Worm (Caenorhabditis elegans) whole organism, L4 larva: Measurements from ENCODE around the gene C56A3.5.

Experiments used
- D1046.2 ChIP-seq: fragments of 200-800 bp; sonication (Bioruptor generic); IDR thresholded peaks from 2 replicates; pipeline ENCODE4 v1.3.6; 2022; ENCODE audit warnings: missing genetic modification characterization, missing compliant biosample characterization
- T20F7.1 ChIP-seq: fragments of 200-800 bp; sonication (Bioruptor generic); optimal IDR thresholded peaks from 2 replicates; lab custom pipeline; 2018; ENCODE audit warnings: mild to moderate bottlenecking, missing genetic modification characterization, missing compliant biosample characterization
- aha-1 ChIP-seq: fragments of 150-350 bp; peaks from one replicate; lab custom pipeline; 2014; ENCODE audit warnings: missing biosample characterization, missing genetic modification characterization
- aly-2 ChIP-seq: sonication (generic microtip); optimal IDR thresholded peaks from 2 replicates; lab custom pipeline; 2018; ENCODE audit warnings: missing biosample characterization, missing genetic modification characterization
- attf-4 ChIP-seq: sonication (generic microtip); optimal IDR thresholded peaks from 3 replicates; lab custom pipeline; 2017; ENCODE audit warnings: missing biosample characterization, missing genetic modification characterization
- ceh-32 ChIP-seq: sonication (generic microtip); optimal IDR thresholded peaks from 2 replicates; lab custom pipeline; 2016; ENCODE audit warnings: mild to moderate bottlenecking, missing genetic modification characterization, missing compliant biosample characterization; ENCODE audit not compliant: poor library complexity
- ceh-44 ChIP-seq: fragments of 200-800 bp; sonication (Bioruptor generic); IDR thresholded peaks from 2 replicates; pipeline ENCODE4 v1.3.6; 2022; ENCODE audit warnings: missing genetic modification reagents, missing genetic modification characterization, missing compliant biosample characterization
- cey-2 ChIP-seq: sonication (generic microtip); optimal IDR thresholded peaks from 3 replicates; lab custom pipeline; 2017; ENCODE audit warnings: missing genetic modification characterization, mild to moderate bottlenecking, missing compliant biosample characterization, antibody characterized with exemption, borderline replicate concordance; ENCODE audit not compliant: insufficient read depth
- ctbp-1 ChIP-seq: fragments of 200-800 bp; sonication (Bioruptor generic); IDR thresholded peaks from 2 replicates; pipeline ENCODE4 v1.3.6; 2022; ENCODE audit warnings: missing genetic modification reagents, missing genetic modification characterization, missing compliant biosample characterization
- daf-12 ChIP-seq: fragments of 150-350 bp; optimal IDR thresholded peaks from 2 replicates; lab custom pipeline; 2014; ENCODE audit warnings: missing biosample characterization, missing genetic modification reagents, missing genetic modification characterization
- daf-16 ChIP-seq, 3 experiments: sonication (generic microtip); optimal IDR thresholded peaks; 2 replicates each; lab custom pipeline; 2016 to 2017; ENCODE audit warnings: missing genetic modification characterization in 3 of 3, missing genetic modification reagents in 3 of 3, mild to moderate bottlenecking in 2 of 3, missing compliant biosample characterization in 2 of 3, missing biosample characterization in 1 of 3, moderate library complexity in 1 of 3
- dmd-8 ChIP-seq: fragments of 200-800 bp; sonication (Bioruptor generic); IDR thresholded peaks from 2 replicates; pipeline ENCODE4 v1.3.6; 2022; ENCODE audit warnings: missing genetic modification characterization, missing compliant biosample characterization
- duxl-1 ChIP-seq: sonication (generic microtip); optimal IDR thresholded peaks from 2 replicates; lab custom pipeline; 2016; ENCODE audit warnings: mild to moderate bottlenecking, missing genetic modification characterization, moderate library complexity, missing compliant biosample characterization; ENCODE audit not compliant: poor library complexity
- egl-43 ChIP-seq: fragments of 200-800 bp; sonication (Bioruptor generic); IDR thresholded peaks from 2 replicates; pipeline ENCODE4 v1.3.6; 2022; ENCODE audit warnings: missing genetic modification reagents, missing genetic modification characterization, missing compliant biosample characterization
- hmg-1.1 ChIP-seq: fragments of 200-800 bp; sonication (Bioruptor generic); IDR thresholded peaks from 2 replicates; pipeline ENCODE4 v1.3.6; 2022; ENCODE audit warnings: missing genetic modification reagents, missing genetic modification characterization, missing compliant biosample characterization
- lim-7 ChIP-seq: fragments of 200-800 bp; sonication (Bioruptor generic); IDR thresholded peaks from 2 replicates; pipeline ENCODE4 v1.3.6; 2022; ENCODE audit warnings: missing genetic modification characterization, missing compliant biosample characterization
- lin-1 ChIP-seq: fragments of 200-800 bp; sonication (Bioruptor generic); IDR thresholded peaks from 2 replicates; pipeline ENCODE4 v1.3.6; 2022; ENCODE audit warnings: missing genetic modification reagents, missing genetic modification characterization, missing compliant biosample characterization
- lin-15B ChIP-seq: fragments of 150-350 bp; sonication (generic microtip); optimal IDR thresholded peaks from 3 replicates; lab custom pipeline; 2014; ENCODE audit warnings: missing biosample characterization, missing genetic modification characterization
- lin-38 ChIP-seq: fragments of 200-800 bp; sonication (Bioruptor generic); IDR thresholded peaks from 2 replicates; pipeline ENCODE4 v1.3.6; 2022; ENCODE audit warnings: missing genetic modification reagents, missing genetic modification characterization, missing compliant biosample characterization
- mdl-1 ChIP-seq, 2 experiments: fragments of 150-350 bp in 1 of 2; sonication (generic microtip) in 1 of 2; optimal IDR thresholded peaks; 2 replicates each; lab custom pipeline; 2014 to 2017; ENCODE audit warnings: missing biosample characterization in 2 of 2, missing genetic modification characterization in 2 of 2
- mxl-2 ChIP-seq: fragments of 200-800 bp; sonication (Bioruptor generic); conservative IDR thresholded peaks from 2 replicates; pipeline ENCODE4 v1.3.6; 2022; ENCODE audit warnings: missing genetic modification reagents, missing genetic modification characterization, missing compliant biosample characterization
- nhr-10 ChIP-seq: fragments of 150-350 bp; optimal IDR thresholded peaks from 2 replicates; lab custom pipeline; 2014; ENCODE audit warnings: missing biosample characterization, missing genetic modification characterization
- nhr-11 ChIP-seq: fragments of 150-350 bp; optimal IDR thresholded peaks from 2 replicates; lab custom pipeline; 2014; ENCODE audit warnings: missing biosample characterization, missing genetic modification characterization
- nhr-76 ChIP-seq: fragments of 150-350 bp; optimal IDR thresholded peaks from 2 replicates; lab custom pipeline; 2014; ENCODE audit warnings: missing biosample characterization, missing genetic modification characterization
- snpc-1.2 ChIP-seq: fragments of 200-800 bp; sonication (Bioruptor generic); IDR thresholded peaks from 2 replicates; pipeline ENCODE4 v1.3.6; 2022; ENCODE audit warnings: missing genetic modification reagents, missing genetic modification characterization, missing compliant biosample characterization
- tag-97 ChIP-seq: fragments of 200-800 bp; sonication (Bioruptor generic); IDR thresholded peaks from 2 replicates; pipeline ENCODE4 v1.3.6; 2022; ENCODE audit warnings: missing genetic modification characterization, missing compliant biosample characterization
- tra-1 ChIP-seq: fragments of 200-800 bp; sonication (Bioruptor generic); IDR thresholded peaks from 2 replicates; pipeline ENCODE4 v1.3.6; 2022; ENCODE audit warnings: missing genetic modification reagents, missing genetic modification characterization, missing compliant biosample characterization
- unc-62 ChIP-seq, 3 experiments: fragments of 150-350 bp in 1 of 3; sonication (generic microtip); optimal IDR thresholded peaks in 2 of 3; peaks in 1 of 3; 1 replicate in 1 of 3; 2 replicates in 2 of 3; lab custom pipeline; 2014 to 2017; ENCODE audit warnings: missing biosample characterization in 3 of 3, missing genetic modification characterization in 3 of 3, missing genetic modification reagents in 3 of 3, missing genotype in 1 of 3
- vab-7 ChIP-seq: fragments of 200-800 bp; sonication (Bioruptor generic); IDR thresholded peaks from 2 replicates; pipeline ENCODE4 v1.3.6; 2022; ENCODE audit warnings: missing genetic modification reagents, missing genetic modification characterization, missing compliant biosample characterization
- zip-2 ChIP-seq: fragments of 150-350 bp; optimal IDR thresholded peaks from 2 replicates; lab custom pipeline; 2014; ENCODE audit warnings: missing biosample characterization, missing genetic modification characterization

Gene C56A3.5

DNA sequence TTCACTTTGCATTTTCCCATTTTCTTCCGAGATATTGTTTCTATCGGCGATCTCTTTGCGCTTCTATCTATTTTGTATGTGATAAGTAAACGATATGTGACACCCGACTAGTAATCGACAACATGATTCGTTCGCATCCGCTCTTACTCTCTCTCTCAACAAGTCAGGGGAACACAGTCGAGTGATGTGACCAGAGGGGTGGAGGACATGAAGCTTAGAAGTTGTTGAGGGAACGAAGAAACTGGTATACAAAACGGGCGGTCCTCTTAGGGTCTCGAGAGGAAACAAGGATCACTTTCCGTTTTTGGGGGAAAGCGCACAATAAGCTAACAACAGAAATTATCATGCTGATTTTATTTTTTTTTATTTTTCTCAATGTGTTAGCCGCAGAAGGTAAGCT is 41.3 kb downstream of the C56A3.5 start, which contains the start of gene F53F4.4:
TSS of gene F53F4.4 (plus strand) at position 301 of the 400 bp plus-strand sequence.
- TF ChIP-seq lin-1 (no peak), lin-38 (GFP tag; lab: Robert Waterston, UW) (peak; percentile 41), aha-1 (tag; lab: Kevin White, UChicago) (peak; percentile 37), egl-43 (GFP tag; lab: Robert Waterston, UW) (peak; percentile 25; the same call in 1 of the 2 replicates), unc-62 (GFP tag; optimal IDR thresholded peaks at IDR 0.05 in 1 of 2; lab: Kevin White, UChicago) (peak in 1 of 2 experiments; percentile 32), unc-62 (tag; optimal IDR thresholded peaks at IDR 0.05; lab: Kevin White, UChicago) (no peak)

ce11 chrV:13598370-13598769 is 46.6 kb downstream of the C56A3.5 start:
- TF ChIP-seq zip-2 (tag; lab: Kevin White, UChicago) (no peak), attf-4 (tag; lab: Kevin White, UChicago) (no peak), tra-1 (no peak), snpc-1.2 (GFP tag; lab: Robert Waterston, UW) (no peak), hmg-1.1 (no peak), unc-62 (GFP tag; optimal IDR thresholded peaks at IDR 0.05 in 1 of 2; lab: Kevin White, UChicago) (no peak), unc-62 (tag; optimal IDR thresholded peaks at IDR 0.05; lab: Kevin White, UChicago) (no peak), aly-2 (no peak), daf-12 (no peak), lin-15B (tag; lab: Kevin White, UChicago) (no peak), nhr-76 (tag; lab: Kevin White, UChicago) (no peak), nhr-10 (tag; lab: Kevin White, UChicago) (no peak), daf-16 (GFP tag; optimal IDR thresholded peaks at IDR 0.05; lab: Kevin White, UChicago) (no peak), daf-16 (tag; optimal IDR thresholded peaks at IDR 0.05; lab: Kevin White, UChicago) (no peak), D1046.2 (GFP tag; lab: Robert Waterston, UW) (no peak), T20F7.1 (GFP tag; lab: Kevin White, UChicago) (no peak), ctbp-1 (GFP tag; lab: Robert Waterston, UW) (no peak), tag-97 (GFP tag; lab: Robert Waterston, UW) (no peak)

DNA sequence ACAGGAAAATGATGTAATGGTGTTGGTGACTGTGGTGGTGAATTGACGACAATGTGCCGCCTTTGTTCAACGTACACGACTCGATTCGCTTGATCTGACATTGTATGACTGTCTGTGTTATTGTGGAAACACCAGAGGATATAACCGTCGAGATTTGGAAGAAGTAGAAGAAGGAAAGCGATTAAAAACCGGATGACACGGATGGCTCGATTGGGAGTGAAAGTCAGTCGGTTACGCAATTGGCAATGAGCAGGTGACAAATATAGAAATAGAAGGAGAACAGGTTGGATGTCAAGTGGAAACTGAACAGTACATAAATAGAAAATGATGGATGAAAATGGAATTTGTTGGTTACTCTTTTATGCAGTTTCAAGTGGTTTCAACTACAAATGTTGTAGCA is 49.1 kb downstream of the C56A3.5 start, which contains the start of gene rdy-2:
TSS of gene rdy-2 (minus strand) at position 101 of the 400 bp plus-strand sequence.
- no peak for TF ChIP-seq cey-2 (tag; lab: Kevin White, UChicago)
- no peak for TF ChIP-seq lin-1
- no peak for TF ChIP-seq hmg-1.1
- no peak for TF ChIP-seq ceh-44 (GFP tag; lab: Robert Waterston, UW)
- TF ChIP-seq mdl-1 (tag; optimal IDR thresholded peaks at IDR 0.05; lab: Kevin White, UChicago) = no peak
- TF ChIP-seq vab-7 (GFP tag; lab: Robert Waterston, UW) = no peak
- no peak for TF ChIP-seq dmd-8 (GFP tag; lab: Robert Waterston, UW)
- no peak for TF ChIP-seq lim-7 (GFP tag; lab: Robert Waterston, UW)
- no peak for TF ChIP-seq snpc-1.2 (GFP tag; lab: Robert Waterston, UW)
- TF ChIP-seq mxl-2 (GFP tag; lab: Robert Waterston, UW) = no peak
- TF ChIP-seq ceh-32 = no peak
- no peak for TF ChIP-seq duxl-1
- TF ChIP-seq nhr-11 = no peak
